Fruit fly (Drosophila melanogaster): ENCODE measurements around the gene SH3PX1.
A peak's percentile ranks its signal among the peaks of the same experiment; 100 is the strongest.

The SH3PX1 gene

dm6 chr3L:9760151-9760749, 46.6 kb upstream of the SH3PX1 start, which contains the start of gene CG42268 (continued):
- TF ChIP-seq sens (GFP tag) = peak; percentile 62
- no peak for TF ChIP-seq CG8944 (GFP tag; optimal IDR thresholded peaks at IDR 0.05)
- no peak for TF ChIP-seq vnd (GFP tag; IDR thresholded peaks at IDR 0.05; ENCODE audit: partially characterized antibody)
- TF ChIP-seq MTF-1 (GFP tag; optimal IDR thresholded peaks at IDR 0.05; ENCODE audit: borderline replicate concordance) = no peak
- no peak for TF ChIP-seq Atf6 (GFP tag; IDR thresholded peaks at IDR 0.05)
- no peak for TF ChIP-seq HmgD (GFP tag; optimal IDR thresholded peaks at IDR 0.05)
- no peak for TF ChIP-seq cad (GFP tag; optimal IDR thresholded peaks at IDR 0.05)
- no peak for TF ChIP-seq CG10274 (GFP tag; optimal IDR thresholded peaks at IDR 0.05)
- no peak for TF ChIP-seq nerfin-1 (tag; optimal IDR thresholded peaks at IDR 0.05)
- TF ChIP-seq CG8388 (GFP tag; optimal IDR thresholded peaks at IDR 0.05) = no peak
- no peak for TF ChIP-seq emc (GFP tag; optimal IDR thresholded peaks at IDR 0.05)
- TF ChIP-seq CG15073 (GFP tag; optimal IDR thresholded peaks at IDR 0.05) = no peak
- TF ChIP-seq croc (GFP tag; conservative IDR thresholded peaks at IDR 0.05) = no peak

DNA sequence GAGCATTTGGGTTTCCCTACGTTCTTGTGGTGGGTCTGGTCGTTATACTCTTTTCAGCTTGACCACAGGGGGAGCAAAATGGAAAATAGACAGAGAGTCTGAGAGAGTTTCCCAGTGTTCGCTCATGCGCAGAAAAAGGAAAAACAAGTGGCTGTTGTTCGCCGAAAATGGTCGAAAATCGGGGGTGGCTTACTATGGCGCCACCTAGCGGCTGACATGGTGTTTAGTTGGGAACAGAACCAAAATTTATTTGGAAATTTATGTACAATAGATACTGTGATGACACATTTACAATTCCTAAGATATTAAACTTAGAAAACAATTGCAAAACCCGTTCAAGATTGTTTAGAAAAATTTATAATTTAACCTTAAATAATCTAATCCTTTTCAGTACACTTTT, 38.0 kb upstream of the SH3PX1 start:
- TF ChIP-seq bcd (GFP tag; optimal IDR thresholded peaks at IDR 0.05) (no peak), Opbp (GFP tag; IDR thresholded peaks at IDR 0.05; ENCODE audit: partially characterized antibody) (0 out of 3 replicates have a peak, but pooled peaks have one; percentile 41), Bgb (GFP tag; IDR thresholded peaks at IDR 0.05; ENCODE audit: partially characterized antibody) (peak; percentile 42; the same call in 1 of the 2 replicates), pita (GFP tag; optimal IDR thresholded peaks at IDR 0.05) (peak; percentile 56), ttk (GFP tag; IDR thresholded peaks at IDR 0.05) (peak; percentile 25; the same call in 1 of the 2 replicates), hkb (optimal IDR thresholded peaks at IDR 0.05) (peak; percentile 45), hkb (GFP tag; IDR thresholded peaks at IDR 0.05) (no peak), CG42726 (GFP tag; IDR thresholded peaks at IDR 0.05; ENCODE audit: partially characterized antibody) (0 out of 2 replicates have a peak, but pooled peaks have one; percentile 22), abd-A (tag; optimal IDR thresholded peaks at IDR 0.05) (peak; percentile 17), CG2712 (tag; optimal IDR thresholded peaks at IDR 0.05) (peak; percentile 26), NFAT (GFP tag; IDR thresholded peaks at IDR 0.05) (peak; percentile 11; the same call in 1 of the 2 replicates), amos (GFP tag; IDR thresholded peaks at IDR 0.05; ENCODE audit: partially characterized antibody) (peak; percentile 28; the same call in 1 of the 2 replicates), ewg (GFP tag; optimal IDR thresholded peaks at IDR 0.05) (peak; percentile 97), salm (tag; optimal IDR thresholded peaks at IDR 0.05) (no peak), CG17385 (GFP tag; optimal IDR thresholded peaks at IDR 0.05) (no peak), CG2199 (GFP tag; IDR thresholded peaks at IDR 0.05) (peak; percentile 43; the same call in 1 of the 3 replicates), H2.0 (GFP tag; IDR thresholded peaks at IDR 0.05) (0 out of 2 replicates have a peak, but pooled peaks have one; percentile 13), Med (GFP tag) (peak; percentile 48), CG11456 (GFP tag; IDR thresholded peaks at IDR 0.05) (peak; percentile 10; the same call in 1 of the 3 replicates), CG11085 (GFP tag; IDR thresholded peaks at IDR 0.05) (no peak), CG9932 (GFP tag; IDR thresholded peaks at IDR 0.05) (peak; percentile 39; the same call in 1 of the 2 replicates), sc (optimal IDR thresholded peaks at IDR 0.05) (no peak), sc (GFP tag; optimal IDR thresholded peaks at IDR 0.05) (no peak), Ptx1 (GFP tag; IDR thresholded peaks at IDR 0.05) (0 out of 2 replicates have a peak, but pooled peaks have one; percentile 24), pros (GFP tag; optimal IDR thresholded peaks at IDR 0.05) (no peak), CG8089 (GFP tag; optimal IDR thresholded peaks at IDR 0.05) (no peak), CG4707 (GFP tag; optimal IDR thresholded peaks at IDR 0.05) (no peak), CrebB (tag; optimal IDR thresholded peaks at IDR 0.05) (no peak), CG11504 (tag; optimal IDR thresholded peaks at IDR 0.05) (peak; percentile 37), prd (optimal IDR thresholded peaks at IDR 0.05) (no peak), prd (GFP tag; IDR thresholded peaks at IDR 0.05) (0 out of 3 replicates have a peak, but pooled peaks have one; percentile 4), bsh (GFP tag; optimal IDR thresholded peaks at IDR 0.05) (no peak), Myb (GFP tag; optimal IDR thresholded peaks at IDR 0.05) (peak; percentile 5), knrl (GFP tag; IDR thresholded peaks at IDR 0.05; ENCODE audit: partially characterized antibody) (0 out of 3 replicates have a peak, but pooled peaks have one; percentile 30), seq (GFP tag; IDR thresholded peaks at IDR 0.05) (peak; percentile 78), CG32532 (GFP tag; IDR thresholded peaks at IDR 0.05) (peak; percentile 55)

Data from whole organism, embryonic.